Fruit fly (Drosophila melanogaster) whole organism, embryonic: ENCODE data around the gene eIF3d1.

Experiments
- Antp ChIP-seq: fragments of 200-800 bp; sonication (Bioruptor generic); optimal IDR thresholded peaks from 3 replicates; lab custom pipeline; 2016; ENCODE audit warnings: missing biosample characterization, missing genetic modification characterization
- Awh ChIP-seq: fragments of 200-800 bp; sonication (Bioruptor generic); IDR thresholded peaks from 2 replicates; pipeline ENCODE4, ENCODE4 v1.3.6; 2022; ENCODE audit warnings: missing biosample characterization, missing genetic modification characterization
- CG1024 ChIP-seq: fragments of 200-800 bp; sonication (Bioruptor generic); IDR thresholded peaks from 2 replicates; pipeline ENCODE4 v1.3.6; 2022; ENCODE audit warnings: missing biosample characterization, missing genetic modification characterization
- CG10979 ChIP-seq: fragments of 200-800 bp; sonication (Bioruptor generic); optimal IDR thresholded peaks from 2 replicates; lab custom pipeline; 2018; ENCODE audit warnings: missing biosample characterization, mild to moderate bottlenecking, missing genetic modification characterization, moderate library complexity
- CG11247 ChIP-seq: fragments of 200-800 bp; sonication (Bioruptor generic); IDR thresholded peaks from 2 replicates; pipeline ENCODE4 v1.3.6; 2022; ENCODE audit warnings: missing biosample characterization, missing genetic modification characterization
- CG12219 ChIP-seq: fragments of 200-800 bp; sonication (Bioruptor generic); optimal IDR thresholded peaks from 3 replicates; lab custom pipeline; 2018; ENCODE audit warnings: missing biosample characterization, mild to moderate bottlenecking, missing genetic modification characterization
- CG12236 ChIP-seq: fragments of 200-800 bp; sonication (Bioruptor generic); optimal IDR thresholded peaks from 2 replicates; lab custom pipeline; 2016; ENCODE audit warnings: missing biosample characterization, missing genetic modification characterization
- CG12744 ChIP-seq: fragments of 200-800 bp; sonication (Bioruptor generic); optimal IDR thresholded peaks from 2 replicates; lab custom pipeline; 2016; ENCODE audit warnings: missing biosample characterization, missing genetic modification characterization
- CG15696 ChIP-seq: fragments of 200-800 bp; sonication (Bioruptor generic); optimal IDR thresholded peaks from 2 replicates; lab custom pipeline; 2019; ENCODE audit warnings: missing biosample characterization, mild to moderate bottlenecking, missing genetic modification characterization, moderate library complexity
- CG1603 ChIP-seq: fragments of 200-800 bp; sonication (Bioruptor generic); optimal IDR thresholded peaks from 2 replicates; lab custom pipeline; 2019; ENCODE audit warnings: missing biosample characterization, mild to moderate bottlenecking, missing genetic modification characterization, moderate library complexity
- CG16813 ChIP-seq: fragments of 200-800 bp; sonication (Bioruptor generic); IDR thresholded peaks from 3 replicates; pipeline ENCODE4 v1.3.6; 2022; ENCODE audit warnings: missing biosample characterization, missing genetic modification characterization; ENCODE audit not compliant: partially characterized antibody
- CG17186 ChIP-seq: fragments of 200-800 bp; sonication (Bioruptor generic); optimal IDR thresholded peaks from 3 replicates; lab custom pipeline; 2017; ENCODE audit warnings: missing biosample characterization, missing genetic modification reagents, missing genetic modification characterization
- CG18262 ChIP-seq: fragments of 200-800 bp; optimal IDR thresholded peaks from 3 replicates; lab custom pipeline; 2019; ENCODE audit warnings: missing biosample characterization, mild to moderate bottlenecking, missing genetic modification characterization, moderate library complexity
- CG18764 ChIP-seq: fragments of 200-800 bp; sonication (Bioruptor generic); optimal IDR thresholded peaks from 3 replicates; lab custom pipeline; 2016; ENCODE audit warnings: missing biosample characterization, missing genetic modification characterization
- CG2199 ChIP-seq: fragments of 200-800 bp; sonication (Bioruptor generic); IDR thresholded peaks from 3 replicates; pipeline ENCODE4 v1.3.6; 2022; ENCODE audit warnings: missing biosample characterization, missing genetic modification characterization
- CG2712 ChIP-seq: fragments of 200-800 bp; optimal IDR thresholded peaks from 3 replicates; lab custom pipeline; 2019; ENCODE audit warnings: missing biosample characterization, mild to moderate bottlenecking, missing genetic modification characterization, moderate library complexity
- CG2875 ChIP-seq: fragments of 200-800 bp; sonication (Bioruptor generic); optimal IDR thresholded peaks from 2 replicates; lab custom pipeline; 2017; ENCODE audit warnings: missing biosample characterization, mild to moderate bottlenecking, missing genetic modification characterization, missing genetic modification reagents
- CG4404 ChIP-seq: fragments of 200-800 bp; sonication (Bioruptor generic); IDR thresholded peaks from 2 replicates; pipeline ENCODE4 v1.3.6; 2022; ENCODE audit warnings: missing biosample characterization, missing genetic modification characterization
- CG4424 ChIP-seq: fragments of 200-800 bp; sonication (Bioruptor generic); optimal IDR thresholded peaks from 3 replicates; lab custom pipeline; 2016; ENCODE audit warnings: missing biosample characterization, missing genetic modification characterization
- CG4820 ChIP-seq: fragments of 200-800 bp; sonication (Bioruptor generic); optimal IDR thresholded peaks from 3 replicates; lab custom pipeline; 2016; ENCODE audit warnings: missing biosample characterization, missing genetic modification characterization
- CG6765 ChIP-seq: fragments of 200-800 bp; sonication (Bioruptor generic); optimal IDR thresholded peaks from 3 replicates; lab custom pipeline; 2017; ENCODE audit warnings: missing biosample characterization, mild to moderate bottlenecking, missing genetic modification characterization
- CG7271 ChIP-seq: fragments of 200-800 bp; sonication (Bioruptor generic); optimal IDR thresholded peaks from 2 replicates; lab custom pipeline; 2018; ENCODE audit warnings: missing biosample characterization, mild to moderate bottlenecking, missing genetic modification characterization, moderate library complexity
- CG9932 ChIP-seq: fragments of 200-800 bp; sonication (Bioruptor generic); IDR thresholded peaks from 2 replicates; pipeline ENCODE4 v1.3.6; 2022; ENCODE audit warnings: missing biosample characterization, missing genetic modification characterization
- CkIIα-i1 ChIP-seq: fragments of 200-800 bp; sonication (Bioruptor generic); IDR thresholded peaks from 2 replicates; pipeline ENCODE4 v1.3.6; 2022; ENCODE audit warnings: missing biosample characterization, missing genetic modification characterization
- MESR4 ChIP-seq: fragments of 200-800 bp; sonication (Bioruptor generic); optimal IDR thresholded peaks from 2 replicates; lab custom pipeline; 2018; ENCODE audit warnings: missing biosample characterization, mild to moderate bottlenecking, missing genetic modification characterization, moderate library complexity
- Neu2 ChIP-seq: fragments of 200-800 bp; sonication (Bioruptor generic); optimal IDR thresholded peaks from 3 replicates; lab custom pipeline; 2016; ENCODE audit warnings: missing biosample characterization, missing genetic modification characterization, borderline replicate concordance
- Nf-YB ChIP-seq: fragments of 200-800 bp; sonication (Bioruptor generic); optimal IDR thresholded peaks from 3 replicates; lab custom pipeline; 2019; ENCODE audit warnings: missing biosample characterization, mild to moderate bottlenecking, missing genetic modification characterization, moderate library complexity
- Nf-YC ChIP-seq: fragments of 200-800 bp; optimal IDR thresholded peaks from 3 replicates; lab custom pipeline; 2019; ENCODE audit warnings: missing biosample characterization, mild to moderate bottlenecking, missing genetic modification characterization, moderate library complexity
- Six4 ChIP-seq: fragments of 200-800 bp; sonication (Bioruptor generic); optimal IDR thresholded peaks from 2 replicates; lab custom pipeline; 2016; ENCODE audit warnings: missing biosample characterization, missing genetic modification characterization
- ato ChIP-seq: fragments of 200-800 bp; sonication (Bioruptor generic); IDR thresholded peaks from 2 replicates; pipeline ENCODE4 v1.3.6; 2022; ENCODE audit warnings: missing biosample characterization, missing genetic modification characterization; ENCODE audit not compliant: partially characterized antibody
- az2 ChIP-seq: fragments of 200-800 bp; sonication (Bioruptor generic); optimal IDR thresholded peaks from 3 replicates; lab custom pipeline; 2016; ENCODE audit warnings: missing biosample characterization, missing genetic modification characterization
- bcd ChIP-seq: fragments of 200-800 bp; sonication (Bioruptor generic); optimal IDR thresholded peaks from 2 replicates; lab custom pipeline; 2017; ENCODE audit warnings: missing biosample characterization, mild to moderate bottlenecking, missing genetic modification characterization
- bigmax ChIP-seq: fragments of 200-800 bp; sonication (Bioruptor generic); optimal IDR thresholded peaks from 2 replicates; lab custom pipeline; 2018; ENCODE audit warnings: missing biosample characterization, mild to moderate bottlenecking, missing genetic modification characterization
- chn ChIP-seq: fragments of 200-800 bp; sonication (Bioruptor generic); optimal IDR thresholded peaks from 2 replicates; lab custom pipeline; 2016; ENCODE audit warnings: missing biosample characterization, missing genetic modification characterization
- dimm ChIP-seq: fragments of 200-800 bp; sonication (Bioruptor generic); IDR thresholded peaks from 2 replicates; pipeline ENCODE4 v1.3.6; 2022; ENCODE audit warnings: missing biosample characterization, missing genetic modification characterization
- en ChIP-seq: fragments of 200-800 bp; sonication (Bioruptor generic); optimal IDR thresholded peaks from 2 replicates; lab custom pipeline; 2016; ENCODE audit warnings: missing biosample characterization, missing genetic modification characterization
- esg ChIP-seq: fragments of 200-800 bp; sonication (Bioruptor generic); conservative IDR thresholded peaks from 2 replicates; pipeline ENCODE4 v1.3.6; 2022; ENCODE audit warnings: missing biosample characterization, missing genetic modification characterization
- fd64A ChIP-seq: fragments of 200-800 bp; sonication (Bioruptor generic); optimal IDR thresholded peaks from 3 replicates; lab custom pipeline; 2018; ENCODE audit warnings: missing biosample characterization, mild to moderate bottlenecking, missing genetic modification characterization
- fu2 ChIP-seq: fragments of 200-800 bp; sonication (Bioruptor generic); optimal IDR thresholded peaks from 2 replicates; lab custom pipeline; 2016; ENCODE audit warnings: missing biosample characterization, missing genetic modification characterization
- gce ChIP-seq: fragments of 200-800 bp; sonication (Bioruptor generic); IDR thresholded peaks from 3 replicates; pipeline ENCODE4 v1.3.6; 2022; ENCODE audit warnings: missing biosample characterization, missing genetic modification characterization
- her ChIP-seq: fragments of 200-800 bp; sonication (Bioruptor generic); optimal IDR thresholded peaks from 2 replicates; lab custom pipeline; 2016; ENCODE audit warnings: missing biosample characterization, missing genetic modification characterization
- lilli ChIP-seq: fragments of 200-800 bp; sonication (Bioruptor generic); optimal IDR thresholded peaks from 3 replicates; lab custom pipeline; 2016; ENCODE audit warnings: missing biosample characterization, missing genetic modification characterization
- nau ChIP-seq: fragments of 200-800 bp; sonication (Bioruptor generic); optimal IDR thresholded peaks from 3 replicates; lab custom pipeline; 2017; ENCODE audit warnings: missing biosample characterization, mild to moderate bottlenecking, missing genetic modification characterization, missing genetic modification reagents
- ranshi ChIP-seq: fragments of 200-800 bp; sonication (Bioruptor generic); IDR thresholded peaks from 2 replicates; pipeline ENCODE4 v1.3.6; 2022; ENCODE audit warnings: missing biosample characterization, missing genetic modification characterization
- row ChIP-seq: fragments of 200-800 bp; sonication (Bioruptor generic); IDR thresholded peaks from 3 replicates; pipeline ENCODE4 v1.3.6; 2022; ENCODE audit warnings: missing biosample characterization, missing genetic modification characterization
- scrt ChIP-seq: fragments of 200-800 bp; sonication (Bioruptor generic); optimal IDR thresholded peaks from 2 replicates; lab custom pipeline; 2018; ENCODE audit warnings: missing biosample characterization, mild to moderate bottlenecking, missing genetic modification characterization, moderate library complexity
- sd ChIP-seq: fragments of 200-800 bp; sonication (Bioruptor generic); optimal IDR thresholded peaks from 3 replicates; lab custom pipeline; 2018; ENCODE audit warnings: missing biosample characterization, mild to moderate bottlenecking, missing genetic modification characterization, moderate library complexity
- trem ChIP-seq: fragments of 200-800 bp; optimal IDR thresholded peaks from 3 replicates; lab custom pipeline; 2019; ENCODE audit warnings: missing biosample characterization, mild to moderate bottlenecking, missing genetic modification characterization, moderate library complexity
- tx ChIP-seq: fragments of 200-800 bp; sonication (Bioruptor generic); optimal IDR thresholded peaks from 2 replicates; lab custom pipeline; 2016; ENCODE audit warnings: missing biosample characterization, missing genetic modification characterization
- wdn ChIP-seq: fragments of 200-800 bp; sonication (Bioruptor generic); IDR thresholded peaks from 2 replicates; pipeline ENCODE4 v1.3.6; 2022; ENCODE audit warnings: missing biosample characterization, missing genetic modification characterization

Gene eIF3d1

DNA sequence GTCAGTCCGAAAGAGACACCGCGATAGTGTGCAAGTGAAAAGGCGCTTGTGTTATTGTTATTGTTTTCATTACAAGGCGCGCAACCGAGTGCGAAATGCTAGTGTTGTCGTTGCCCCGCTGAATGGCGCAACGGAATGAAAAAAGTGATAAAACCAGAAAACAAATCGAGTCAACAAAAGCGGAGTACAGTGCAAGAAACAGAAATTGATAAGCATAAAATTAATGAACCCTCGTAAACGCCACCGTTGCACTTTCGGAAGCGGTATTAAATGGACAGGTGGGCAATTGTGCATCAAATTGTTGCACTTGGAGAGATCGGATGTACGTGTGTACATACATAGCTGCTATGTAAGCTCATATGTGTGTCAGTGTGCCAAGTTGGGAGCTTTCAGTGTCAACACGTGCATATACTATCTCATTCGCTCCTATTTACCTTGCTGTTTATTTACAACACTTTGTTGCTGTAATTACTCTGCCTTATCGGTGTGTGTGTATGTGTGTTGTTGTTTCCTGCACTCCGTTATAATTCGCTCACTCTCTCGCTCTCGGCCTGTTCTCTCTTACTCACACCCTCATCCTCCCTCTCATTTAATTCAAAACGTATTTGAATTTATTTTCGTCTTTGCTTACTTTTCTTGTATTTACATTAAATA, 43.7 kb downstream of the eIF3d1 start (continued):
- TF ChIP-seq CG9932 (GFP tag; lab: Robert Waterston, UW) (0 out of 2 replicates have a peak, but pooled peaks have one; percentile 5), CG2875 (peak; percentile 68), CG18262 (tag; lab: Kevin White, UChicago) (peak; percentile 9), lilli (GFP tag; lab: Kevin White, UChicago) (no peak), CG2199 (GFP tag; lab: Robert Waterston, UW) (0 out of 3 replicates have a peak, but pooled peaks have one; percentile 42), CG18764 (GFP tag; lab: Kevin White, UChicago) (no peak), Nf-YC (no peak), CG11247 (GFP tag; lab: Robert Waterston, UW) (no peak), bigmax (peak; percentile 26), bcd (GFP tag; lab: Kevin White, UChicago) (peak; percentile 61), Neu2 (no peak), CG10979 (peak; percentile 18), her (GFP tag; lab: Kevin White, UChicago) (peak; percentile 27), Six4 (GFP tag; lab: Kevin White, UChicago) (no peak), chn (GFP tag; lab: Kevin White, UChicago) (no peak), gce (peak; percentile 91), en (GFP tag; lab: Kevin White, UChicago) (no peak), CG4820 (GFP tag; lab: Kevin White, UChicago) (no peak), CG1024 (GFP tag; lab: Robert Waterston, UW) (peak; percentile 77), CG12744 (GFP tag; lab: Kevin White, UChicago) (no peak), trem (tag; lab: Kevin White, UChicago) (peak; percentile 9), dimm (GFP tag; lab: Robert Waterston, UW) (peak; percentile 39; the same call in 1 of the 2 replicates), esg (no peak), CG16813 (no peak), tx (GFP tag; lab: Kevin White, UChicago) (no peak), Nf-YB (GFP tag; lab: Kevin White, UChicago) (no peak), CkIIα-i1 (GFP tag; lab: Robert Waterston, UW) (no peak; the same call in 1 of the 2 replicates), CG6765 (GFP tag; lab: Kevin White, UChicago) (peak; percentile 65), MESR4 (GFP tag; lab: Kevin White, UChicago) (no peak), CG4424 (GFP tag; lab: Kevin White, UChicago) (peak; percentile 70), nau (GFP tag; lab: Kevin White, UChicago) (peak; percentile 70), CG2712 (peak; percentile 48), row (GFP tag; lab: Robert Waterston, UW) (no peak), ato (GFP tag; lab: Robert Waterston, UW) (no peak), fd64A (peak; percentile 85), CG15696 (tag; lab: Kevin White, UChicago) (no peak), CG7271 (tag; lab: Kevin White, UChicago) (no peak), CG1603 (tag; lab: Kevin White, UChicago) (peak; percentile 42), fu2 (GFP tag; lab: Kevin White, UChicago) (no peak), scrt (GFP tag; lab: Kevin White, UChicago) (no peak), ranshi (GFP tag; lab: Robert Waterston, UW) (peak; percentile 61; the same call in 1 of the 2 replicates), CG4404 (GFP tag; lab: Robert Waterston, UW) (no peak), CG12219 (GFP tag; lab: Kevin White, UChicago) (peak; percentile 14), wdn (no peak), az2 (GFP tag; lab: Kevin White, UChicago) (no peak), Awh (GFP tag; lab: Robert Waterston, UW) (peak; percentile 91), sd (tag; lab: Kevin White, UChicago) (no peak), CG17186 (GFP tag; lab: Kevin White, UChicago) (no peak), CG12236 (GFP tag; lab: Kevin White, UChicago) (peak; percentile 45), Antp (GFP tag; lab: Kevin White, UChicago) (no peak)
